Worm (Caenorhabditis elegans) whole organism, L4 larva: ENCODE measurements around the gene T25B9.4.
"Not testable (repeated sequence)": the region's sequence is repeated elsewhere in the genome, so short reads cannot be mapped to it uniquely, and the experiment has no call there.

Experiments used
- F49E8.2 ChIP-seq: sonication (generic microtip); optimal IDR thresholded peaks from 2 replicates; lab custom pipeline; 2016; ENCODE audit warnings: missing compliant biosample characterization, mild to moderate bottlenecking, missing genetic modification characterization, borderline replicate concordance
- R02D3.7 ChIP-seq: fragments of 150-350 bp; sonication (generic microtip); optimal IDR thresholded peaks from 3 replicates; lab custom pipeline; 2014; ENCODE audit warnings: missing biosample characterization, missing genetic modification characterization
- T20F7.1 ChIP-seq: fragments of 200-800 bp; sonication (Bioruptor generic); optimal IDR thresholded peaks from 2 replicates; lab custom pipeline; 2018; ENCODE audit warnings: mild to moderate bottlenecking, missing genetic modification characterization, missing compliant biosample characterization
- Y105C5A.15 ChIP-seq: fragments of 200-800 bp; sonication (Bioruptor generic); IDR thresholded peaks from 2 replicates; pipeline ENCODE4 v1.3.6; 2022; ENCODE audit warnings: missing genetic modification characterization, missing compliant biosample characterization
- Y75B8A.6 ChIP-seq: fragments of 200-800 bp; sonication (Bioruptor generic); IDR thresholded peaks from 2 replicates; pipeline ENCODE4 v1.3.6; 2022; ENCODE audit warnings: missing genetic modification reagents, missing genetic modification characterization, missing compliant biosample characterization
- aha-1 ChIP-seq: fragments of 150-350 bp; peaks from one replicate; lab custom pipeline; 2014; ENCODE audit warnings: missing biosample characterization, missing genetic modification characterization
- ceh-44 ChIP-seq: fragments of 200-800 bp; sonication (Bioruptor generic); IDR thresholded peaks from 2 replicates; pipeline ENCODE4 v1.3.6; 2022; ENCODE audit warnings: missing genetic modification reagents, missing genetic modification characterization, missing compliant biosample characterization
- ces-1 ChIP-seq: fragments of 150-350 bp; sonication (generic microtip); optimal IDR thresholded peaks from 4 replicates; lab custom pipeline; 2014; ENCODE audit warnings: missing biosample characterization, missing genetic modification reagents, missing genetic modification characterization
- cey-2 ChIP-seq: sonication (generic microtip); optimal IDR thresholded peaks from 3 replicates; lab custom pipeline; 2017; ENCODE audit warnings: missing genetic modification characterization, mild to moderate bottlenecking, missing compliant biosample characterization, antibody characterized with exemption, borderline replicate concordance; ENCODE audit not compliant: insufficient read depth
- daf-12 ChIP-seq: fragments of 150-350 bp; optimal IDR thresholded peaks from 2 replicates; lab custom pipeline; 2014; ENCODE audit warnings: missing biosample characterization, missing genetic modification reagents, missing genetic modification characterization
- daf-16 ChIP-seq, 3 experiments: sonication (generic microtip); optimal IDR thresholded peaks; 2 replicates each; lab custom pipeline; 2016 to 2017; ENCODE audit warnings: missing genetic modification characterization in 3 of 3, missing genetic modification reagents in 3 of 3, mild to moderate bottlenecking in 2 of 3, missing compliant biosample characterization in 2 of 3, missing biosample characterization in 1 of 3, moderate library complexity in 1 of 3
- daf-8 ChIP-seq: fragments of 200-800 bp; sonication (Bioruptor generic); IDR thresholded peaks from 2 replicates; pipeline ENCODE4 v1.3.6; 2022; ENCODE audit warnings: missing genetic modification characterization, missing compliant biosample characterization
- dve-1 ChIP-seq: sonication (generic microtip); optimal IDR thresholded peaks from 2 replicates; lab custom pipeline; 2017; ENCODE audit warnings: antibody characterized with exemption, mild to moderate bottlenecking, missing genetic modification characterization, missing compliant biosample characterization; ENCODE audit not compliant: insufficient read depth
- egl-27 ChIP-seq: sonication (generic microtip); optimal IDR thresholded peaks from 3 replicates; lab custom pipeline; 2017; ENCODE audit warnings: missing biosample characterization, missing genetic modification reagents, missing genetic modification characterization
- fkh-10 ChIP-seq: fragments of 150-350 bp; optimal IDR thresholded peaks from 2 replicates; lab custom pipeline; 2014; ENCODE audit warnings: missing biosample characterization, missing genetic modification reagents, missing genetic modification characterization
- fos-1 ChIP-seq: fragments of 150-350 bp; optimal IDR thresholded peaks from 2 replicates; lab custom pipeline; 2014; ENCODE audit warnings: missing biosample characterization, missing genetic modification characterization
- gei-8 ChIP-seq: fragments of 200-800 bp; sonication (Bioruptor generic); optimal IDR thresholded peaks from 2 replicates; lab custom pipeline; 2018; ENCODE audit warnings: mild to moderate bottlenecking, missing genetic modification characterization, missing compliant biosample characterization
- hmg-1.1 ChIP-seq: fragments of 200-800 bp; sonication (Bioruptor generic); IDR thresholded peaks from 2 replicates; pipeline ENCODE4 v1.3.6; 2022; ENCODE audit warnings: missing genetic modification reagents, missing genetic modification characterization, missing compliant biosample characterization
- lin-39 ChIP-seq: fragments of 150-350 bp; optimal IDR thresholded peaks from 2 replicates; lab custom pipeline; 2014; ENCODE audit warnings: missing biosample characterization, missing genetic modification reagents, missing genetic modification characterization
- lir-3 ChIP-seq: sonication (generic microtip); optimal IDR thresholded peaks from 2 replicates; lab custom pipeline; 2016; ENCODE audit warnings: mild to moderate bottlenecking, missing genetic modification characterization, missing compliant biosample characterization
- madf-5 ChIP-seq, 2 experiments: fragments of 200-800 bp; sonication (Bioruptor generic); IDR thresholded peaks; 2 replicates each; pipeline ENCODE4 v1.3.6; 2022; ENCODE audit warnings: missing compliant biosample characterization in 2 of 2, missing genetic modification characterization in 2 of 2
- madf-9 ChIP-seq: fragments of 200-800 bp; sonication (Bioruptor generic); conservative IDR thresholded peaks from 2 replicates; pipeline ENCODE4 v1.3.6; 2022; ENCODE audit warnings: missing genetic modification reagents, missing genetic modification characterization, missing compliant biosample characterization
- mdt-29 ChIP-seq: fragments of 200-800 bp; sonication (Bioruptor generic); IDR thresholded peaks from 2 replicates; pipeline ENCODE4 v1.3.6; 2022; ENCODE audit warnings: missing genetic modification reagents, missing genetic modification characterization, missing compliant biosample characterization
- mep-1 ChIP-seq: fragments of 150-350 bp; sonication (generic microtip); optimal IDR thresholded peaks from 3 replicates; lab custom pipeline; 2014; ENCODE audit warnings: missing biosample characterization, missing genetic modification characterization
- nhr-11 ChIP-seq: fragments of 150-350 bp; optimal IDR thresholded peaks from 2 replicates; lab custom pipeline; 2014; ENCODE audit warnings: missing biosample characterization, missing genetic modification characterization
- nhr-111 ChIP-seq: fragments of 200-800 bp; sonication (Bioruptor generic); optimal IDR thresholded peaks from 2 replicates; lab custom pipeline; 2018; ENCODE audit warnings: mild to moderate bottlenecking, missing genetic modification characterization, missing compliant biosample characterization
- nhr-41 ChIP-seq: fragments of 200-800 bp; sonication (Bioruptor generic); IDR thresholded peaks from 2 replicates; pipeline ENCODE4 v1.3.6; 2022; ENCODE audit warnings: missing genetic modification reagents, missing genetic modification characterization, missing compliant biosample characterization
- nhr-48 ChIP-seq: sonication (generic microtip); optimal IDR thresholded peaks from 2 replicates; lab custom pipeline; 2016; ENCODE audit warnings: mild to moderate bottlenecking, missing genetic modification characterization, missing compliant biosample characterization
- nhr-77 ChIP-seq: fragments of 150-350 bp; optimal IDR thresholded peaks from 2 replicates; lab custom pipeline; 2014; ENCODE audit warnings: missing biosample characterization, missing genetic modification characterization
- pha-4 ChIP-seq, 2 experiments: fragments of 150-350 bp in 1 of 2; fragments of 200-800 bp in 1 of 2; sonication (Bioruptor generic) in 1 of 2; IDR thresholded peaks in 1 of 2; optimal IDR thresholded peaks in 1 of 2; 2 replicates each; pipeline versions ENCODE4 v1.3.6 to Lab custom; 2014 to 2022; ENCODE audit warnings: missing genetic modification characterization in 2 of 2, missing genetic modification reagents in 2 of 2, missing biosample characterization in 1 of 2, missing compliant biosample characterization in 1 of 2
- php-3 ChIP-seq: fragments of 200-800 bp; sonication (Bioruptor generic); IDR thresholded peaks from 2 replicates; pipeline ENCODE4 v1.3.6; 2022; ENCODE audit warnings: missing genetic modification reagents, missing genetic modification characterization, missing compliant biosample characterization
- rbr-2 ChIP-seq: sonication (generic microtip); optimal IDR thresholded peaks from 2 replicates; lab custom pipeline; 2016; ENCODE audit warnings: missing genotype, missing genetic modification characterization, missing compliant biosample characterization
- sdz-12 ChIP-seq: fragments of 200-800 bp; sonication (Bioruptor generic); optimal IDR thresholded peaks from 2 replicates; lab custom pipeline; 2018; ENCODE audit warnings: mild to moderate bottlenecking, missing genetic modification characterization, missing compliant biosample characterization
- set-16 ChIP-seq: fragments of 200-800 bp; sonication (Bioruptor generic); IDR thresholded peaks from 2 replicates; pipeline ENCODE4 v1.3.6; 2022; ENCODE audit warnings: missing genetic modification reagents, missing genetic modification characterization, missing compliant biosample characterization
- snpc-1.2 ChIP-seq: fragments of 200-800 bp; sonication (Bioruptor generic); IDR thresholded peaks from 2 replicates; pipeline ENCODE4 v1.3.6; 2022; ENCODE audit warnings: missing genetic modification reagents, missing genetic modification characterization, missing compliant biosample characterization
- snpc-4 ChIP-seq: fragments of 150-350 bp; optimal IDR thresholded peaks from 2 replicates; lab custom pipeline; 2014; ENCODE audit warnings: missing biosample characterization, missing genetic modification characterization
- spr-1 ChIP-seq: sonication (generic microtip); optimal IDR thresholded peaks from 2 replicates; lab custom pipeline; 2016; ENCODE audit warnings: mild to moderate bottlenecking, missing genetic modification characterization, missing compliant biosample characterization
- spr-3 ChIP-seq: fragments of 200-800 bp; sonication (Bioruptor generic); optimal IDR thresholded peaks from 2 replicates; lab custom pipeline; 2018; ENCODE audit warnings: mild to moderate bottlenecking, missing genetic modification characterization, missing compliant biosample characterization
- unc-130 ChIP-seq: sonication (generic microtip); optimal IDR thresholded peaks from 2 replicates; lab custom pipeline; 2016; ENCODE audit warnings: missing genetic modification reagents, missing genetic modification characterization, missing compliant biosample characterization
- zip-11 ChIP-seq: fragments of 200-800 bp; sonication (Bioruptor generic); IDR thresholded peaks from 2 replicates; pipeline ENCODE4 v1.3.6; 2022; ENCODE audit warnings: missing genetic modification characterization, missing compliant biosample characterization

T25B9.4 gene

DNA sequence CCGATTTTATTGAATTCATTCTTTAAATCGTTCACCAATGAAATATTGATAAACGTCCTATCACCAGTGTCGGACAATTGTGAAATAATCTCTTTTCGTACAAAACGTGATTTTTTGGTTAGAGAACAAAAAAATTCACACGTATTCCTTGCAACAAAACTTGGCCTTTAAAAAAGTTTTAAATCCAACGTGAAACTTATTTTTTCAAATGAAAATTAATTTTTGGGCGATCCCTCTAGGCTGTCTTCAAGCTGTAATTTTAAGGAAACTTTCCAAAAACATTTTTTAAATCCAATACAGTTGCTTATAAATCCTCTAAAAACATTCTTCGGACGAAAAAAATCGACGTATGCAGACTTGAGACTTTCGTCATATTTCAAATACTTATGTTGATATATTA lies 2.8 kb downstream of the T25B9.4 start, which contains the start of gene T25B9.5:
TSS of gene T25B9.5 (minus strand) at position 101 of the 400 bp plus-strand sequence.
- no peak for TF ChIP-seq cey-2
- no peak for TF ChIP-seq snpc-4 (tag; lab: Kevin White, UChicago)
- no peak for TF ChIP-seq Y75B8A.6 (GFP tag; lab: Robert Waterston, UW)
- TF ChIP-seq set-16 (GFP tag; lab: Robert Waterston, UW) = no peak
- TF ChIP-seq madf-5 (GFP tag; IDR thresholded peaks at IDR 0.05; lab: Robert Waterston, UW) = no peak
- no peak for TF ChIP-seq daf-12
- no peak for TF ChIP-seq daf-16 (GFP tag; optimal IDR thresholded peaks at IDR 0.05; lab: Kevin White, UChicago)
- TF ChIP-seq daf-16 (tag; optimal IDR thresholded peaks at IDR 0.05; lab: Kevin White, UChicago) = no peak
- TF ChIP-seq nhr-48 (tag; lab: Kevin White, UChicago) = no peak
- no peak for TF ChIP-seq T20F7.1 (GFP tag; lab: Kevin White, UChicago)
- TF ChIP-seq fos-1 (tag; lab: Kevin White, UChicago) = no peak
- TF ChIP-seq dve-1 (tag; lab: Kevin White, UChicago) = no peak
- TF ChIP-seq fkh-10 (GFP tag; lab: Kevin White, UChicago) = no peak
- no peak for TF ChIP-seq madf-9
- TF ChIP-seq rbr-2 (tag; lab: Kevin White, UChicago) = no peak
- no peak for TF ChIP-seq zip-11 (GFP tag; lab: Robert Waterston, UW)
- TF ChIP-seq R02D3.7 (tag; lab: Kevin White, UChicago) = no peak
- no peak for TF ChIP-seq lir-3 (tag; lab: Kevin White, UChicago)

DNA sequence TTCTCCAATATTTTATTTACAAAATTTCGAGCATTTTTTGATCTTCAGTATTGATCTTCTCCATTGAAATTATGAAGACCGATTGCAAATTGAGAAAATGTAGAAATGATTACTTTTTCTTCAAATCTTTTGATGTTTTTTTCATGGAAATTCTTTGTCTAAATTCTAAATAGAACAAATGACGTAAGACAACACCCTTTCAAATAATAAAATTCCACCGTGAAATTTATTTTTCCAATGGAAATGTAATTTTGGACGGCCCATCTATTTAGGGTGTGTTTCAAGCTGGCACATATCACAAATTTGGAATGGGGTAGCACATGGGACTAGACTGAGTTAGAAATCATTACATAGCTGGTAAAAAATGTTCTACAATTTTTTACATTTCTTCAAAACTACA lies 5.8 kb downstream of the T25B9.4 start, which contains the start of gene T25B9.2:
TSS of gene T25B9.2 (minus strand) at position 101 of the 400 bp plus-strand sequence.
- not testable (repeated sequence) for TF ChIP-seq fkh-10 (GFP tag; lab: Kevin White, UChicago); ces-1 (GFP tag; lab: Kevin White, UChicago); rbr-2 (tag; lab: Kevin White, UChicago)
- TF ChIP-seq, all 104 proteins: peak for 0; not testable (repeated sequence) for 104

DNA sequence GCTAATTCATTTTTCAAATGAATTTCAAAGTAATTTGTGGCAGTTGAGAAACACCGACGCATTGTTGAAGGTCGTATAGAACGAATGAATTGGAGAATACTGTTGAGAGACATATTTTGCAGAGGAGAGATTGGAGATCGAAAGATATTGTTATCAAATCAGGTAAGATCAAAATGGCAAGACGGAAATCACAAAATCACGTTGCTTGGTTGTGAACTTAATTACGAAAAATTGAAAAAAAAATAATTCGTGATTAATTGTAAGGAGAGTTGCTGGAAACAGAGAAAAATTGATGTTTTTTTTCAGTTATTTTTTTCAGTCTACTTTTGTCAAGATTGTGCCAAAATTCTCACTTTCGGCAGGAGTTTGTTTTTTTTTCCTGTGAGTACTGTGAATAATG lies 7.5 kb downstream of the T25B9.4 start, which contains the start of gene T25B9.1:
TSS of gene T25B9.1 (minus strand) at position 101 of the 400 bp plus-strand sequence.
- TF ChIP-seq nhr-11 (tag; lab: Kevin White, UChicago) = no peak
- TF ChIP-seq lin-39 = no peak
- TF ChIP-seq aha-1 (tag; lab: Kevin White, UChicago) = no peak
- TF ChIP-seq nhr-77 (tag; lab: Kevin White, UChicago) = no peak
- TF ChIP-seq sdz-12 (GFP tag; lab: Kevin White, UChicago) = no peak
- no peak for TF ChIP-seq spr-3 (GFP tag; lab: Kevin White, UChicago)
- no peak for TF ChIP-seq ceh-44 (GFP tag; lab: Robert Waterston, UW)
- no peak for TF ChIP-seq daf-8 (GFP tag; lab: Robert Waterston, UW)
- TF ChIP-seq php-3 (GFP tag; lab: Robert Waterston, UW) = no peak
- no peak for TF ChIP-seq unc-130 (GFP tag; lab: Kevin White, UChicago)
- TF ChIP-seq mep-1 (tag; lab: Kevin White, UChicago) = no peak
- TF ChIP-seq snpc-4 (tag; lab: Kevin White, UChicago) = no peak
- no peak for TF ChIP-seq pha-4 (GFP tag; IDR thresholded peaks at IDR 0.05; lab: Robert Waterston, UW)
- no peak for TF ChIP-seq pha-4 (tag; optimal IDR thresholded peaks at IDR 0.05; lab: Kevin White, UChicago)
- TF ChIP-seq lir-3 (tag; lab: Kevin White, UChicago) = no peak
- TF ChIP-seq spr-1 = no peak
- no peak for TF ChIP-seq hmg-1.1 (GFP tag; lab: Robert Waterston, UW)
- no peak for TF ChIP-seq egl-27 (tag; lab: Kevin White, UChicago)

DNA sequence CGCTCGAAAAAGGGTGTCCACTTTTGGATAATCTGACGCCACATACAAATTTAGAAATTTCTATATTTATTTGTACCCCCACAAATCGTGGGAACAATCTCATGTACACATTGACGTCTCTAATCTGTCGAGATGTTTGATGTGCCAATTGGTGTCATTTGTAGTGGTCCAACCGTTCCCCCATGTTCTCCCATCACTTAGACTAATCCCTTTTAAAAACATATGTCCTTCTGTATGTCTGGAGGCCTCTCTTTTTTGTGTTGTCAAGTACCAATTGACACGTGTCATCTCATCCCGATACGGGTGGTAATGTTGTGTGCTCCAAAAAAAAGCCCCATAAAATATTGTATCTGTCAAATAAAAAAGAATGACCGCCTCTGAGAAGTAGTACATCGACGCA lies 12.2 kb downstream of the T25B9.4 start:
- TF ChIP-seq nhr-41 (GFP tag; lab: Robert Waterston, UW) (no peak), gei-8 (GFP tag; lab: Kevin White, UChicago) (no peak), mdt-29 (GFP tag; lab: Robert Waterston, UW) (no peak), snpc-1.2 (no peak), F49E8.2 (no peak), Y105C5A.15 (GFP tag; lab: Robert Waterston, UW) (no peak), nhr-111 (GFP tag; lab: Kevin White, UChicago) (no peak), set-16 (GFP tag; lab: Robert Waterston, UW) (no peak)
